Fruit fly (Drosophila melanogaster): ENCODE results near the gene CG42445.

Gene CG42445

DNA sequence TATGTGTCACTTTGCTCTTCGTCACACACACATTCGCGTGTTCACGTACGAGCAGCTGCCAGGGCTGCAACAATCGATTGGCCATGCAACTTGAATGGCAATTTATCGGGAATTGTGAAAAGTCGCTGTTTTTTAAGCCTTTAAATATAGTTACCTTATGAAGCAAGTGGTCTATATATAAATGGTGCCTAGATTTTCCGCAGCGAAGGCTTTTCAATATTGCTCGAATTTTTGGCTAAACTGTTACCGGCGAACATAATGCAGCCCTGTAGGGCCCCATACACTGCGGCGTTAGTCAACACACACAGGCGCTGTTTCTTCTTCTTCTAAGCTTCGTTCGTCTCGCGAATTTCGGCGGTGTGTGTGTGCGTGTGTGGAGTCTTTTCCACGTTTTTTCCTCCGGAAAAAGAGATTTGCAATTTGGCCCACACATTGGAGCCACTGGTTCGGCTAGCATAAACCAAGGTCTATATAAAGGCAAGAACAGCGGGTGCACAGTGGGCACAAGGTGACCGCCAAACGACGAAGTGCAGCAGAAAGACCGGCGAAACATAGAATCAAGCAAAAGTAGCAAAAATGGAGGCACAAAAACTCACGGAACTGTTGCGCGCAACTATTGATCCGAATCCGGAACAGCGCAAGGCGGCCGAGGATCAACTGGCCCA is 42.7 kb downstream of the CG42445 start, which contains the start of the genes Arp3 and msk:
Gene Arp3 (minus strand): TSS at position 39 of the 665 bp plus-strand sequence.
Gene msk (plus strand): TSS at position 316 of the 665 bp plus-strand sequence.
- TF ChIP-seq noc (tag; optimal IDR thresholded peaks at IDR 0.05): peak; percentile 76

DNA sequence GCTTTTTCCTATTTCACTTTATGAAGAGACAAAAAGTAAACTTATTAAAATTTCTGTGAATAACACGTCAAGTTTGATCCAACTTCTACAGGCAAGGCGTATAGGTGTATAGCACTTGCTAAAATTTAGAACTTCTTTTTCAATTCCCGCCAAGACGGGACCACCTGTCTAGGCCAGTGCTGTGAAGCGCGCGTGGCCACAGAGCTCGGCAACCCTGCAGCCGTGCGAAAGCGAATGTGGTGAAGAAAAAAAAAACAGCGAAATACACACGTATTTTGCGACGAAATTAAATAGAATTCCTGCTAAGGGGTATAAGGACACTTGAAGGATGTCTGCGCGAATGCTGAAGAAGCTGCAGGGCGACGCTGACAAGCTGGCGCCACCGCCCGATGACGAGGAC is 48.5 kb downstream of the CG42445 start, which contains the start of gene Nulp1:
Gene Nulp1 (plus strand): TSS at position 198 of the 400 bp plus-strand sequence.
- no peak for TF ChIP-seq noc (tag; optimal IDR thresholded peaks at IDR 0.05)

DNA sequence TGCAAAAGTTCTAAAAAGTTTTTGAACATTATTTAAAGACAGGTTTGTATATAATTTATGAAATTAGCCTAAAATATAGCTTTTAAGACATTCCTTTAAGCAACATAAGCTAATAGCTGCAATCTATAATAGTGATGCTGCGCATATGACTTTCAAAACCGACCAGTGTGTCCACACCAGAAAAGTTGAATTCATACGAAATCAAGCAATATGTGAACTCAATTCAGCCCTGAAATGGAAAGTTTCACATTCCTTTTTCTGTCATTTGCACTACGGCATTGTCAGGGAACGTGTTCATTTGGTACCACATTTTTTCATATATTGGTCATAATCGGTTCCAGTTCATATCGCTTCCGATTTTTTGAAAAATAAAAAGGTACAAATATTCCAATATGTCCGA is 49.8 kb downstream of the CG42445 start, which contains the start of gene fan:
Gene fan (plus strand): TSS at position 247 of the 400 bp plus-strand sequence.
- no peak for TF ChIP-seq noc (tag; optimal IDR thresholded peaks at IDR 0.05)

DNA sequence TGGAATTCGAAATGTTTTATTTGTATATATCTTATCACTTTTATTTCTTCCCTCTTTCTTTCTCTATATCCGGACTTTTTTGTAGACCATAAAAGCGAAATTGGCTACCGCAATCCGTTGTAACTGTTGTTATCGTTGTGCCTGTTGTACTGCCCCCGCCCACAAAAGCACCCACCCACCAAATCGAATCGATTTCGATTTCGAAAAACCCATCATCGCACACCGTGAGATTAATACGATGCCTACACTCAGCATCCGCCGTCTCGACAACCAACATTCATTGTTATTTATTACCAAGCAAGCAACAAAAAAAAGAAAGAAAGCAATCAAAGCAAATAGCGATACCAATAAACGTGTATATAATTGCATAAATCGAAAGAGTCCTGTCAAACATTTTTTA is 50.5 kb downstream of the CG42445 start:
- no peak for TF ChIP-seq noc (tag; optimal IDR thresholded peaks at IDR 0.05)
